Worm (Caenorhabditis elegans): ENCODE results near the gene W03H9.1.

ce11 chrII:14171558-14171957, 21.6 kb upstream of the W03H9.1 start, which contains the start of gene eat-2:
- TF ChIP-seq nhr-28 (tag; optimal IDR thresholded peaks at IDR 0.05) (no peak), snpc-4 (tag; optimal IDR thresholded peaks at IDR 0.05) (no peak), lsy-2 (tag; optimal IDR thresholded peaks at IDR 0.05) (no peak), elt-3 (tag; optimal IDR thresholded peaks at IDR 0.05) (no peak), ces-1 (GFP tag; optimal IDR thresholded peaks at IDR 0.05) (no peak)
